Fruit fly (Drosophila melanogaster) whole organism, embryonic: Measurements from ENCODE around the gene Sec13.

Experiments
- Atf3 ChIP-seq: fragments of 200-800 bp; sonication (Bioruptor generic); optimal IDR thresholded peaks from 3 replicates; lab custom pipeline; 2016; ENCODE audit warnings: missing biosample characterization, missing genetic modification characterization
- CG10366 ChIP-seq: fragments of 200-800 bp; sonication (Bioruptor generic); IDR thresholded peaks from 2 replicates; pipeline ENCODE4 v1.3.6; 2022; ENCODE audit warnings: missing biosample characterization, missing genetic modification characterization
- CG10654 ChIP-seq: fragments of 200-800 bp; sonication (Bioruptor generic); optimal IDR thresholded peaks from 2 replicates; lab custom pipeline; 2016; ENCODE audit warnings: missing biosample characterization, missing genetic modification characterization
- CG11695 ChIP-seq: fragments of 200-800 bp; sonication (Bioruptor generic); IDR thresholded peaks from 3 replicates; pipeline ENCODE4 v1.3.6; 2022; ENCODE audit warnings: missing biosample characterization, missing genetic modification characterization
- CG11696 ChIP-seq: fragments of 200-800 bp; sonication (Bioruptor generic); IDR thresholded peaks from 2 replicates; pipeline ENCODE4 v1.3.6; 2022; ENCODE audit warnings: missing biosample characterization, missing genetic modification characterization
- CG12219 ChIP-seq: fragments of 200-800 bp; sonication (Bioruptor generic); optimal IDR thresholded peaks from 3 replicates; lab custom pipeline; 2018; ENCODE audit warnings: missing biosample characterization, mild to moderate bottlenecking, missing genetic modification characterization
- CG12299 ChIP-seq: fragments of 200-800 bp; sonication (Bioruptor generic); optimal IDR thresholded peaks from 2 replicates; lab custom pipeline; 2018; ENCODE audit warnings: missing biosample characterization, mild to moderate bottlenecking, missing genetic modification characterization
- CG14710 ChIP-seq: fragments of 200-800 bp; sonication (Bioruptor generic); optimal IDR thresholded peaks from 3 replicates; lab custom pipeline; 2019; ENCODE audit warnings: missing biosample characterization, mild to moderate bottlenecking, missing genetic modification characterization, moderate library complexity
- CG14965 ChIP-seq: fragments of 200-800 bp; sonication (Bioruptor generic); optimal IDR thresholded peaks from 2 replicates; lab custom pipeline; 2016; ENCODE audit warnings: missing biosample characterization, missing genetic modification characterization, borderline replicate concordance
- CG15011 ChIP-seq: fragments of 200-800 bp; sonication (Bioruptor generic); optimal IDR thresholded peaks from 3 replicates; lab custom pipeline; 2018; ENCODE audit warnings: missing biosample characterization, mild to moderate bottlenecking, missing genetic modification characterization
- CG1602 ChIP-seq: fragments of 200-800 bp; sonication (Bioruptor generic); optimal IDR thresholded peaks from 3 replicates; lab custom pipeline; 2016; ENCODE audit warnings: missing biosample characterization, missing genetic modification characterization
- CG17328 ChIP-seq: fragments of 200-800 bp; sonication (Bioruptor generic); IDR thresholded peaks from 2 replicates; pipeline ENCODE4 v1.3.6; 2022; ENCODE audit warnings: missing biosample characterization, missing genetic modification characterization
- CG17829 ChIP-seq: fragments of 200-800 bp; optimal IDR thresholded peaks from 2 replicates; lab custom pipeline; 2019; ENCODE audit warnings: missing biosample characterization, mild to moderate bottlenecking, missing genetic modification characterization, moderate library complexity
- CG18599 ChIP-seq: fragments of 200-800 bp; sonication (Bioruptor generic); optimal IDR thresholded peaks from 3 replicates; lab custom pipeline; 2017; ENCODE audit warnings: missing biosample characterization, missing genetic modification characterization, mild to moderate bottlenecking, moderate library complexity, missing genetic modification reagents
- CG18619 ChIP-seq: fragments of 200-800 bp; sonication (Bioruptor generic); optimal IDR thresholded peaks from 3 replicates; lab custom pipeline; 2017; ENCODE audit warnings: missing biosample characterization, mild to moderate bottlenecking, missing genetic modification characterization
- CG2202 ChIP-seq: fragments of 200-800 bp; sonication (Bioruptor generic); optimal IDR thresholded peaks from 2 replicates; lab custom pipeline; 2018; ENCODE audit warnings: missing biosample characterization, mild to moderate bottlenecking, missing genetic modification characterization
- CG31441 ChIP-seq: fragments of 200-800 bp; sonication (Bioruptor generic); IDR thresholded peaks from 2 replicates; pipeline ENCODE4 v1.3.6; 2022; ENCODE audit warnings: missing biosample characterization, missing genetic modification characterization
- CG42726 ChIP-seq: fragments of 200-800 bp; sonication (Bioruptor generic); IDR thresholded peaks from 2 replicates; pipeline ENCODE4 v1.3.6; 2022; ENCODE audit warnings: missing biosample characterization, missing genetic modification characterization; ENCODE audit not compliant: partially characterized antibody
- CG7786 ChIP-seq: fragments of 200-800 bp; sonication (Bioruptor generic); optimal IDR thresholded peaks from 2 replicates; lab custom pipeline; 2016; ENCODE audit warnings: missing biosample characterization, missing genetic modification characterization
- CG7839 ChIP-seq: fragments of 200-800 bp; sonication (Bioruptor generic); optimal IDR thresholded peaks from 3 replicates; lab custom pipeline; 2018; ENCODE audit warnings: missing biosample characterization, mild to moderate bottlenecking, missing genetic modification characterization, moderate library complexity
- CG8388 ChIP-seq: fragments of 200-800 bp; sonication (Bioruptor generic); optimal IDR thresholded peaks from 2 replicates; lab custom pipeline; 2019; ENCODE audit warnings: missing biosample characterization, mild to moderate bottlenecking, missing genetic modification characterization, moderate library complexity
- Dip3 ChIP-seq: fragments of 200-800 bp; sonication (Bioruptor generic); optimal IDR thresholded peaks from 3 replicates; lab custom pipeline; 2016; ENCODE audit warnings: missing biosample characterization, missing genetic modification characterization
- Dll ChIP-seq: fragments of 200-800 bp; sonication (Bioruptor generic); IDR thresholded peaks from 4 replicates; pipeline ENCODE4 v1.3.6; 2022; ENCODE audit warnings: missing biosample characterization, missing genetic modification characterization; ENCODE audit not compliant: partially characterized antibody
- Doc2 ChIP-seq: fragments of 200-800 bp; sonication (Bioruptor generic); IDR thresholded peaks from 2 replicates; pipeline ENCODE4 v1.3.6; 2022; ENCODE audit warnings: missing biosample characterization, missing genetic modification characterization
- Ets97D ChIP-seq: fragments of 200-800 bp; sonication (Bioruptor generic); optimal IDR thresholded peaks from 3 replicates; lab custom pipeline; 2016; ENCODE audit warnings: missing biosample characterization, missing genetic modification characterization
- HHEX ChIP-seq: fragments of 200-800 bp; sonication (Bioruptor generic); optimal IDR thresholded peaks from 3 replicates; lab custom pipeline; 2017; ENCODE audit warnings: missing biosample characterization, mild to moderate bottlenecking, missing genetic modification characterization, missing genetic modification reagents
- Hey ChIP-seq: fragments of 200-800 bp; sonication (Bioruptor generic); optimal IDR thresholded peaks from 3 replicates; lab custom pipeline; 2018; ENCODE audit warnings: missing biosample characterization, mild to moderate bottlenecking, missing genetic modification characterization
- Hr3 ChIP-seq: fragments of 200-800 bp; sonication (Bioruptor generic); optimal IDR thresholded peaks from 3 replicates; lab custom pipeline; 2016; ENCODE audit warnings: missing biosample characterization, missing genetic modification characterization
- Lpt ChIP-seq: fragments of >200 bp; optimal IDR thresholded peaks from 2 replicates; lab custom pipeline; 2018; ENCODE audit warnings: missing biosample characterization, missing genetic modification characterization
- Meics ChIP-seq: fragments of 200-800 bp; sonication (Bioruptor generic); optimal IDR thresholded peaks from 2 replicates; lab custom pipeline; 2017; ENCODE audit warnings: missing biosample characterization, mild to moderate bottlenecking, missing genetic modification characterization
- Pdp1 ChIP-seq, 2 experiments: fragments of 200-800 bp; sonication (Bioruptor generic); optimal IDR thresholded peaks; 3 replicates each; lab custom pipeline; 2016; ENCODE audit warnings: missing biosample characterization in 2 of 2, missing genetic modification characterization in 2 of 2, mild to moderate bottlenecking in 1 of 2, moderate library complexity in 1 of 2
- Xbp1 ChIP-seq: fragments of 200-800 bp; sonication (Bioruptor generic); optimal IDR thresholded peaks from 3 replicates; lab custom pipeline; 2016; ENCODE audit warnings: missing biosample characterization, mild to moderate bottlenecking, missing genetic modification characterization
- bab2 ChIP-seq: fragments of 200-800 bp; sonication (Bioruptor generic); optimal IDR thresholded peaks from 2 replicates; lab custom pipeline; 2016; ENCODE audit warnings: missing biosample characterization, missing genetic modification characterization
- cwo ChIP-seq: fragments of 200-800 bp; sonication (Bioruptor generic); optimal IDR thresholded peaks from 3 replicates; lab custom pipeline; 2017; ENCODE audit warnings: missing biosample characterization, missing genetic modification characterization, mild to moderate bottlenecking, moderate library complexity, missing genetic modification reagents
- gfzf ChIP-seq: fragments of 200-800 bp; sonication (Bioruptor generic); optimal IDR thresholded peaks from 2 replicates; lab custom pipeline; 2016; ENCODE audit warnings: missing biosample characterization, mild to moderate bottlenecking, missing genetic modification characterization, moderate library complexity
- hkb ChIP-seq, 2 experiments: fragments of 200-800 bp in 1 of 2; fragments of >200 bp in 1 of 2; sonication (Bioruptor generic) in 1 of 2; IDR thresholded peaks in 1 of 2; optimal IDR thresholded peaks in 1 of 2; 2 replicates each; pipeline versions ENCODE4 v1.3.6 to Lab custom; 2017 to 2022; ENCODE audit warnings: missing biosample characterization in 1 of 2, missing genetic modification characterization in 1 of 2
- insv ChIP-seq, 2 experiments: fragments of 200-800 bp; sonication (Bioruptor generic); optimal IDR thresholded peaks; 3 replicates each; lab custom pipeline; 2016 to 2018; ENCODE audit warnings: missing biosample characterization in 2 of 2, missing genetic modification characterization in 2 of 2
- mirr ChIP-seq: fragments of 200-800 bp; sonication (Bioruptor generic); optimal IDR thresholded peaks from 3 replicates; lab custom pipeline; 2018; ENCODE audit warnings: missing biosample characterization, mild to moderate bottlenecking, missing genetic modification characterization
- nom ChIP-seq: fragments of 200-800 bp; sonication (Bioruptor generic); optimal IDR thresholded peaks from 2 replicates; lab custom pipeline; 2017; ENCODE audit warnings: missing biosample characterization, missing genetic modification characterization, mild to moderate bottlenecking, moderate library complexity, missing genetic modification reagents
- otp ChIP-seq: fragments of 200-800 bp; sonication (Bioruptor generic); IDR thresholded peaks from 3 replicates; pipeline ENCODE4, ENCODE4 v1.3.6; 2022; ENCODE audit warnings: missing biosample characterization, missing genetic modification characterization
- p53 ChIP-seq: fragments of 200-800 bp; sonication (Bioruptor generic); optimal IDR thresholded peaks from 2 replicates; lab custom pipeline; 2016; ENCODE audit warnings: missing biosample characterization, missing genetic modification characterization
- pan ChIP-seq, 4 experiments: fragments of >200 bp in 3 of 4; fragments of 200-800 bp in 1 of 4; sonication (Bioruptor generic) in 1 of 4; optimal IDR thresholded peaks in 3 of 4; IDR thresholded peaks in 1 of 4; 2 replicates each; pipeline versions ENCODE4 v1.3.6 to Lab custom; 2017 to 2022; ENCODE audit warnings: missing biosample characterization in 2 of 4, missing genetic modification characterization in 2 of 4, mixed read lengths in 1 of 4
- phol ChIP-seq: fragments of 200-800 bp; sonication (Bioruptor generic); optimal IDR thresholded peaks from 3 replicates; lab custom pipeline; 2018; ENCODE audit warnings: missing biosample characterization, mild to moderate bottlenecking, missing genetic modification characterization, moderate library complexity
- sima ChIP-seq: fragments of 200-800 bp; sonication (Bioruptor generic); optimal IDR thresholded peaks from 2 replicates; lab custom pipeline; 2016; ENCODE audit warnings: missing biosample characterization, missing genetic modification characterization
- sna ChIP-seq: fragments of 200-800 bp; sonication (Bioruptor generic); IDR thresholded peaks from 2 replicates; pipeline ENCODE4 v1.3.6; 2022; ENCODE audit warnings: missing biosample characterization, missing genetic modification characterization; ENCODE audit not compliant: partially characterized antibody
- yki ChIP-seq: fragments of >200 bp; optimal IDR thresholded peaks from 3 replicates; lab custom pipeline; 2018
- zen ChIP-seq: fragments of 200-800 bp; sonication (Bioruptor generic); optimal IDR thresholded peaks from 3 replicates; lab custom pipeline; 2018; ENCODE audit warnings: missing biosample characterization, mild to moderate bottlenecking, missing genetic modification characterization, moderate library complexity

Gene Sec13

dm6 chr3R:23332535-23333333, 23.3 kb upstream of the Sec13 start (continued):
- peak; percentile 35 for TF ChIP-seq CG1602
- no peak for TF ChIP-seq Doc2 (GFP tag; lab: Robert Waterston, UW)
- TF ChIP-seq Lpt (GFP tag; lab: Kevin White, UChicago), result no peak
- no peak for TF ChIP-seq p53 (GFP tag; lab: Kevin White, UChicago)
- TF ChIP-seq CG15011, result peak; percentile 43
- no peak for TF ChIP-seq Atf3
- peak; percentile 52 for TF ChIP-seq Hr3 (GFP tag; lab: Kevin White, UChicago)
- TF ChIP-seq nom (GFP tag; lab: Kevin White, UChicago), result peak; percentile 43
- TF ChIP-seq Meics (GFP tag; lab: Kevin White, UChicago), result peak; percentile 54
- TF ChIP-seq sna, result no peak
- peak; percentile 32 for TF ChIP-seq bab2 (GFP tag; lab: Kevin White, UChicago)
- no peak for TF ChIP-seq HHEX
- peak; percentile 58 for TF ChIP-seq CG18619
- TF ChIP-seq CG42726 (GFP tag; lab: Robert Waterston, UW), result no peak
- TF ChIP-seq CG17328, result no peak
- peak; percentile 51 for TF ChIP-seq CG18599
- TF ChIP-seq Xbp1 (GFP tag; lab: Kevin White, UChicago), result peak; percentile 50
- TF ChIP-seq Ets97D, result no peak
- peak; percentile 22; the same call in 1 of the 2 replicates for TF ChIP-seq CG10366 (GFP tag; lab: Robert Waterston, UW)
- TF ChIP-seq phol (tag; lab: Kevin White, UChicago), result peak; percentile 76
- peak; percentile 33 for TF ChIP-seq Dip3 (GFP tag; lab: Kevin White, UChicago)
- TF ChIP-seq CG11696 (GFP tag; lab: Robert Waterston, UW), result no peak
- no peak for TF ChIP-seq CG14965
- 0 out of 3 replicates have a peak, but pooled peaks have one; percentile 28 for TF ChIP-seq otp
- TF ChIP-seq zen (tag; lab: Kevin White, UChicago), result peak; percentile 49
- TF ChIP-seq hkb (optimal IDR thresholded peaks at IDR 0.05; lab: Kevin White, UChicago), result no peak
- TF ChIP-seq hkb (GFP tag; IDR thresholded peaks at IDR 0.05; lab: Robert Waterston, UW), result peak; percentile 27; the same call in 1 of the 2 replicates
- TF ChIP-seq CG12299 (tag; lab: Kevin White, UChicago), result no peak
- peak; percentile 45 for TF ChIP-seq CG12219 (GFP tag; lab: Kevin White, UChicago)
- no peak for TF ChIP-seq CG7786 (GFP tag; lab: Kevin White, UChicago)
- TF ChIP-seq CG8388 (GFP tag; lab: Kevin White, UChicago), result peak; percentile 43
- no peak for TF ChIP-seq yki (lab: Kevin White, UChicago)
- TF ChIP-seq gfzf (GFP tag; lab: Kevin White, UChicago), result no peak
- peak; percentile 67 for TF ChIP-seq CG17829 (tag; lab: Kevin White, UChicago)
- no peak for TF ChIP-seq mirr
- TF ChIP-seq cwo (GFP tag; lab: Kevin White, UChicago), result peak; percentile 44
- TF ChIP-seq CG11695 (GFP tag; lab: Robert Waterston, UW), result 0 out of 3 replicates have a peak, but pooled peaks have one; percentile 24
- TF ChIP-seq CG31441 (GFP tag; lab: Robert Waterston, UW), result peak; percentile 77
- TF ChIP-seq CG10654 (GFP tag; lab: Kevin White, UChicago), result peak; percentile 20
- peak; percentile 49 to 56 for TF ChIP-seq Pdp1 (GFP tag; optimal IDR thresholded peaks at IDR 0.05; lab: Kevin White, UChicago)
- TF ChIP-seq Dll (GFP tag; lab: Robert Waterston, UW), result no peak
- TF ChIP-seq CG2202 (tag; lab: Kevin White, UChicago), result peak; percentile 38
- no peak for TF ChIP-seq pan (optimal IDR thresholded peaks at IDR 0.05; lab: Kevin White, UChicago)
- peak in 1 of 2 experiments; percentile 31 for TF ChIP-seq pan (GFP tag; optimal IDR thresholded peaks at IDR 0.05 in 1 of 2, IDR thresholded peaks at IDR 0.05 in 1 of 2)
- TF ChIP-seq Hey (tag; lab: Kevin White, UChicago), result no peak
- no peak for TF ChIP-seq insv (GFP tag; optimal IDR thresholded peaks at IDR 0.05; lab: Kevin White, UChicago)
- TF ChIP-seq CG14710 (tag; lab: Kevin White, UChicago), result peak; percentile 61
- TF ChIP-seq sima, result peak; percentile 19
- peak; percentile 73 for TF ChIP-seq CG7839 (tag; lab: Kevin White, UChicago)
